Fruit fly (Drosophila melanogaster): ENCODE measurements around the gene Ras64B.

- no peak for TF ChIP-seq CG14711 (tag; optimal IDR thresholded peaks at IDR 0.05)
- TF ChIP-seq CG11617 (GFP tag; optimal IDR thresholded peaks at IDR 0.05), result no peak
- no peak for TF ChIP-seq CG12768 (GFP tag; optimal IDR thresholded peaks at IDR 0.05)
- TF ChIP-seq tj (GFP tag; optimal IDR thresholded peaks at IDR 0.05), result no peak
Measured at dm6 chr3L:4159264-4159663, 20.4 kb downstream of the Ras64B start.

All from whole organism, adult.